Fruit fly (Drosophila melanogaster): ENCODE results near the gene Socs16D.
A peak's percentile ranks its signal among the peaks of the same experiment; 100 is the strongest.

The Socs16D gene

dm6 chrX:17850179-17850578, 22.8 kb upstream of the Socs16D start, which contains the start of the genes CG15814 and Spt7 (continued):
- TF ChIP-seq hkb (optimal IDR thresholded peaks at IDR 0.05) (no peak), hkb (GFP tag; IDR thresholded peaks at IDR 0.05) (no peak; the same call in 1 of the 2 replicates), slou (GFP tag; optimal IDR thresholded peaks at IDR 0.05) (no peak), CG12744 (GFP tag; optimal IDR thresholded peaks at IDR 0.05) (no peak), Lpt (GFP tag; optimal IDR thresholded peaks at IDR 0.05) (no peak), peb (GFP tag; IDR thresholded peaks at IDR 0.05) (no peak), wdn (GFP tag; IDR thresholded peaks at IDR 0.05) (0 out of 2 replicates have a peak, but pooled peaks have one; percentile 24), CG2120 (GFP tag; optimal IDR thresholded peaks at IDR 0.05) (peak; percentile 47), dm (GFP tag; optimal IDR thresholded peaks at IDR 0.05) (peak; percentile 52), hb (GFP tag; IDR thresholded peaks at IDR 0.05; ENCODE audit: partially characterized antibody) (peak; percentile 66; the same call in 2 of the 3 replicates), nom (GFP tag; optimal IDR thresholded peaks at IDR 0.05) (no peak), Mrtf (GFP tag; IDR thresholded peaks at IDR 0.05) (no peak), CG1603 (tag; optimal IDR thresholded peaks at IDR 0.05) (peak; percentile 78), run (tag; optimal IDR thresholded peaks at IDR 0.05) (no peak), CG5245 (GFP tag; optimal IDR thresholded peaks at IDR 0.05) (no peak), Doc3 (GFP tag; IDR thresholded peaks at IDR 0.05; ENCODE audit: partially characterized antibody) (peak; percentile 63), trh (GFP tag; optimal IDR thresholded peaks at IDR 0.05) (no peak), Dfd (GFP tag; optimal IDR thresholded peaks at IDR 0.05) (no peak), CG17359 (tag; optimal IDR thresholded peaks at IDR 0.05) (peak; percentile 26), Max (GFP tag; optimal IDR thresholded peaks at IDR 0.05) (no peak), MESR4 (GFP tag; optimal IDR thresholded peaks at IDR 0.05) (peak; percentile 62), CG8478 (optimal IDR thresholded peaks at IDR 0.05) (no peak), Hand (GFP tag; optimal IDR thresholded peaks at IDR 0.05) (no peak), H2.0 (GFP tag; IDR thresholded peaks at IDR 0.05) (no peak), CG6689 (GFP tag; IDR thresholded peaks at IDR 0.05) (no peak), CG31441 (GFP tag; IDR thresholded peaks at IDR 0.05) (no peak), pum (GFP tag; optimal IDR thresholded peaks at IDR 0.05) (no peak), Bdp1 (GFP tag; optimal IDR thresholded peaks at IDR 0.05) (no peak), emc (GFP tag; optimal IDR thresholded peaks at IDR 0.05) (no peak), CG10959 (GFP tag; IDR thresholded peaks at IDR 0.05) (no peak), lov (optimal IDR thresholded peaks at IDR 0.05) (no peak), lov (GFP tag; IDR thresholded peaks at IDR 0.05) (no peak), CG1024 (GFP tag; IDR thresholded peaks at IDR 0.05) (no peak), HmgD (GFP tag; optimal IDR thresholded peaks at IDR 0.05) (peak; percentile 66), CG1529 (GFP tag; optimal IDR thresholded peaks at IDR 0.05) (no peak), ase (GFP tag; IDR thresholded peaks at IDR 0.05) (no peak), vfl (GFP tag; optimal IDR thresholded peaks at IDR 0.05) (peak; percentile 48), CG2875 (GFP tag; optimal IDR thresholded peaks at IDR 0.05) (no peak), CG4854 (GFP tag; optimal IDR thresholded peaks at IDR 0.05) (no peak), CG7372 (GFP tag; IDR thresholded peaks at IDR 0.05) (0 out of 2 replicates have a peak, but pooled peaks have one; percentile 13), CG17568 (GFP tag; optimal IDR thresholded peaks at IDR 0.05) (no peak), CG13424 (tag; optimal IDR thresholded peaks at IDR 0.05) (peak; percentile 31), CG6683 (GFP tag; optimal IDR thresholded peaks at IDR 0.05) (peak; percentile 31), prd (optimal IDR thresholded peaks at IDR 0.05) (no peak), prd (GFP tag; IDR thresholded peaks at IDR 0.05) (0 out of 3 replicates have a peak, but pooled peaks have one; percentile 34), wek (GFP tag; optimal IDR thresholded peaks at IDR 0.05) (peak; percentile 35), CG7271 (tag; optimal IDR thresholded peaks at IDR 0.05) (no peak), CG1233 (GFP tag; optimal IDR thresholded peaks at IDR 0.05) (peak; percentile 2), gro (GFP tag; optimal IDR thresholded peaks at IDR 0.05) (no peak), CrebB (tag; optimal IDR thresholded peaks at IDR 0.05) (peak; percentile 35), PHDP (tag; optimal IDR thresholded peaks at IDR 0.05) (peak; percentile 33), odd (GFP tag; optimal IDR thresholded peaks at IDR 0.05) (peak; percentile 2), CG4424 (GFP tag; optimal IDR thresholded peaks at IDR 0.05) (no peak)
